Worm (Caenorhabditis elegans) whole organism, late embryonic: ENCODE data around the gene egrh-1.

ENCODE experiments used
- T23F11.4 ChIP-seq: fragments of 200-800 bp; sonication (Bioruptor generic); optimal IDR thresholded peaks from 2 replicates; lab custom pipeline; 2018; ENCODE audit warnings: mild to moderate bottlenecking, missing genetic modification characterization, missing compliant biosample characterization
- ama-1 ChIP-seq: fragments of 150-350 bp; optimal IDR thresholded peaks from 2 replicates; lab custom pipeline; 2014
- ceh-19 ChIP-seq: fragments of 200-800 bp; sonication (Bioruptor generic); optimal IDR thresholded peaks from 2 replicates; lab custom pipeline; 2018; ENCODE audit warnings: mild to moderate bottlenecking, missing genetic modification characterization, missing compliant biosample characterization
- fkh-10 ChIP-seq: fragments of 150-350 bp; optimal IDR thresholded peaks from 2 replicates; lab custom pipeline; 2014; ENCODE audit warnings: missing biosample characterization, missing genetic modification reagents, missing genetic modification characterization
- lim-6 ChIP-seq: sonication (generic microtip); optimal IDR thresholded peaks from 2 replicates; lab custom pipeline; 2016; ENCODE audit warnings: missing genetic modification characterization, missing compliant biosample characterization
- nfya-1 ChIP-seq: sonication (generic microtip); optimal IDR thresholded peaks from 2 replicates; lab custom pipeline; 2017; ENCODE audit warnings: missing genetic modification characterization, mild to moderate bottlenecking, missing compliant biosample characterization, antibody characterized with exemption, moderate library complexity
- pha-4 ChIP-seq: fragments of 150-350 bp; optimal IDR thresholded peaks from 2 replicates; lab custom pipeline; 2018; ENCODE audit warnings: missing biosample characterization, missing genetic modification reagents, missing genetic modification characterization
- pqm-1 ChIP-seq: sonication (generic microtip); optimal IDR thresholded peaks from 2 replicates; lab custom pipeline; 2016; ENCODE audit warnings: missing genetic modification characterization, missing compliant biosample characterization
- tbx-2 ChIP-seq: sonication (generic microtip); optimal IDR thresholded peaks from 2 replicates; lab custom pipeline; 2016; ENCODE audit warnings: missing genetic modification characterization, missing compliant biosample characterization
- tbx-7 ChIP-seq: sonication (generic microtip); optimal IDR thresholded peaks from 2 replicates; lab custom pipeline; 2016; ENCODE audit warnings: missing genotype, missing genetic modification characterization, missing compliant biosample characterization

ce11 chrX:14881119-14881518 lies 35.4 kb downstream of the egrh-1 start, which contains the start of gene flp-8:
- no peak for TF ChIP-seq pqm-1 (tag; lab: Kevin White, UChicago)
- no peak for TF ChIP-seq fkh-10 (GFP tag; lab: Kevin White, UChicago)
- no peak for TF ChIP-seq tbx-2 (tag; lab: Kevin White, UChicago)
- no peak for TF ChIP-seq ceh-19
- TF ChIP-seq pha-4 (tag; lab: Kevin White, UChicago) = no peak
- no peak for TF ChIP-seq tbx-7 (tag; lab: Kevin White, UChicago)
- TF ChIP-seq nfya-1 (tag; lab: Kevin White, UChicago) = no peak
- TF ChIP-seq lim-6 = no peak
- no peak for TF ChIP-seq T23F11.4 (GFP tag; lab: Kevin White, UChicago)
- TF ChIP-seq ama-1 (lab: Kevin White, UChicago) = no peak
